Worm (Caenorhabditis elegans) whole organism, midembryonic: ENCODE results near the gene rad-51.

Experiments used
- T22C8.4 ChIP-seq: fragments of 200-800 bp; sonication (Bioruptor generic); IDR thresholded peaks from 2 replicates; pipeline ENCODE4 v1.3.6; 2022; ENCODE audit warnings: missing genetic modification characterization, missing compliant biosample characterization
- cog-1 ChIP-seq: sonication (generic microtip); optimal IDR thresholded peaks from 2 replicates; lab custom pipeline; 2016; ENCODE audit warnings: missing genetic modification characterization, missing compliant biosample characterization

- TF ChIP-seq cog-1 (tag; lab: Kevin White, UChicago) = no peak
- no peak for TF ChIP-seq T22C8.4
Measured at ce11 chrIV:10294030-10294429, 10.0 kb upstream of the rad-51 start, which contains the start of gene R09E10.6.
